Fruit fly (Drosophila melanogaster): ENCODE data around the gene CG13073.

dm6 chr3L:16178433-16178832, 38.7 kb downstream of the CG13073 start:
- TF ChIP-seq CG15710 (tag; optimal IDR thresholded peaks at IDR 0.05): no peak
- TF ChIP-seq CG9948 (tag; optimal IDR thresholded peaks at IDR 0.05): no peak
- no peak for TF ChIP-seq CG34367 (tag; optimal IDR thresholded peaks at IDR 0.05)
- TF ChIP-seq EcR (GFP tag; optimal IDR thresholded peaks at IDR 0.05): peak; percentile 74
- TF ChIP-seq fd96Ca (GFP tag; IDR thresholded peaks at IDR 0.05): no peak
- peak; percentile 84 for TF ChIP-seq CG13204 (GFP tag; optimal IDR thresholded peaks at IDR 0.05)
- TF ChIP-seq CG10348 (GFP tag; IDR thresholded peaks at IDR 0.05): no peak
